Worm (Caenorhabditis elegans) whole organism, late embryonic: Measurements from ENCODE around the gene CD4.8.

Experiments
- C08G9.2 ChIP-seq: sonication (generic microtip); optimal IDR thresholded peaks from 2 replicates; lab custom pipeline; 2016; ENCODE audit warnings: mild to moderate bottlenecking, missing genetic modification characterization, moderate library complexity, missing compliant biosample characterization
- ama-1 ChIP-seq: fragments of 150-350 bp; optimal IDR thresholded peaks from 2 replicates; lab custom pipeline; 2014
- ceh-34 ChIP-seq: sonication (generic microtip); optimal IDR thresholded peaks from 2 replicates; lab custom pipeline; 2016; ENCODE audit warnings: mild to moderate bottlenecking, missing genetic modification characterization, missing compliant biosample characterization
- che-1 ChIP-seq: sonication (generic microtip); optimal IDR thresholded peaks from 2 replicates; lab custom pipeline; 2016; ENCODE audit warnings: mild to moderate bottlenecking, missing genetic modification characterization, missing compliant biosample characterization
- dve-1 ChIP-seq: sonication (generic microtip); optimal IDR thresholded peaks from 2 replicates; lab custom pipeline; 2017; ENCODE audit warnings: antibody characterized with exemption, mild to moderate bottlenecking, missing genetic modification characterization, missing compliant biosample characterization
- ets-4 ChIP-seq: sonication (generic microtip); optimal IDR thresholded peaks from 2 replicates; lab custom pipeline; 2016; ENCODE audit warnings: missing genetic modification characterization, missing compliant biosample characterization
- fkh-10 ChIP-seq: fragments of 150-350 bp; optimal IDR thresholded peaks from 2 replicates; lab custom pipeline; 2014; ENCODE audit warnings: missing biosample characterization, missing genetic modification reagents, missing genetic modification characterization
- nhr-11 ChIP-seq: fragments of 150-350 bp; optimal IDR thresholded peaks from 2 replicates; lab custom pipeline; 2014; ENCODE audit warnings: missing biosample characterization, missing genetic modification characterization
- pat-9 ChIP-seq: fragments of 200-800 bp; sonication (Bioruptor generic); optimal IDR thresholded peaks from 2 replicates; lab custom pipeline; 2018; ENCODE audit warnings: mild to moderate bottlenecking, missing genetic modification characterization, moderate library complexity, missing compliant biosample characterization
- unc-86 ChIP-seq: sonication (generic microtip); optimal IDR thresholded peaks from 2 replicates; lab custom pipeline; 2016; ENCODE audit warnings: missing genetic modification characterization, missing compliant biosample characterization

- TF ChIP-seq nhr-11 (tag; lab: Kevin White, UChicago) = no peak
- no peak for TF ChIP-seq ama-1 (lab: Kevin White, UChicago)
- TF ChIP-seq C08G9.2 (tag; lab: Kevin White, UChicago) = no peak
- TF ChIP-seq pat-9 = no peak
- TF ChIP-seq che-1 = no peak
- TF ChIP-seq unc-86 (tag; lab: Kevin White, UChicago) = no peak
- TF ChIP-seq ets-4 (tag; lab: Kevin White, UChicago) = no peak
- TF ChIP-seq dve-1 (tag; lab: Kevin White, UChicago) = no peak
- no peak for TF ChIP-seq ceh-34 (tag; lab: Kevin White, UChicago)
- no peak for TF ChIP-seq fkh-10
These were observed 26.9 kb upstream of the CD4.8 start for ce11 chrV:5628014-5628413.
